Fruit fly (Drosophila melanogaster) whole organism, prepupa: ENCODE results near the gene Elo68beta.

Experiments
- Blimp-1 ChIP-seq: fragments of 200-800 bp; sonication (Bioruptor generic); optimal IDR thresholded peaks from 3 replicates; lab custom pipeline; 2017; ENCODE audit warnings: missing biosample characterization, missing genetic modification characterization, mild to moderate bottlenecking, moderate library complexity, missing genetic modification reagents
- CG11294 ChIP-seq: fragments of 200-800 bp; sonication (Bioruptor generic); IDR thresholded peaks from 2 replicates; pipeline ENCODE4 v1.3.6; 2022; ENCODE audit warnings: missing biosample characterization, missing genetic modification characterization
- CG11762 ChIP-seq: fragments of 200-800 bp; sonication (Bioruptor generic); optimal IDR thresholded peaks from 3 replicates; lab custom pipeline; 2016; ENCODE audit warnings: missing biosample characterization, missing genetic modification characterization; ENCODE audit not compliant: insufficient read depth
- CG11902 ChIP-seq: fragments of 200-800 bp; sonication (Bioruptor generic); optimal IDR thresholded peaks from 3 replicates; lab custom pipeline; 2016; ENCODE audit warnings: missing biosample characterization, missing genetic modification characterization
- CG1621 ChIP-seq: fragments of 200-800 bp; sonication (Bioruptor generic); optimal IDR thresholded peaks from 3 replicates; lab custom pipeline; 2018; ENCODE audit warnings: missing biosample characterization, mild to moderate bottlenecking, missing genetic modification characterization
- CG16779 ChIP-seq: fragments of 200-800 bp; sonication (Bioruptor generic); optimal IDR thresholded peaks from 3 replicates; lab custom pipeline; 2017; ENCODE audit warnings: missing biosample characterization, mild to moderate bottlenecking, missing genetic modification characterization
- CG31627 ChIP-seq: fragments of 200-800 bp; sonication (Bioruptor generic); optimal IDR thresholded peaks from 3 replicates; lab custom pipeline; 2016; ENCODE audit warnings: missing biosample characterization, missing genetic modification characterization
- CG32006 ChIP-seq: fragments of 200-800 bp; sonication (Bioruptor generic); optimal IDR thresholded peaks from 3 replicates; lab custom pipeline; 2017; ENCODE audit warnings: missing biosample characterization, mild to moderate bottlenecking, missing genetic modification characterization
- CG34406 ChIP-seq: fragments of 200-800 bp; sonication (Bioruptor generic); optimal IDR thresholded peaks from 3 replicates; lab custom pipeline; 2016; ENCODE audit warnings: missing biosample characterization, missing genetic modification characterization
- CG3919 ChIP-seq: fragments of 200-800 bp; sonication (Bioruptor generic); optimal IDR thresholded peaks from 3 replicates; lab custom pipeline; 2016; ENCODE audit warnings: missing biosample characterization, missing genetic modification characterization
- CG4318 ChIP-seq: fragments of 200-800 bp; sonication (Bioruptor generic); optimal IDR thresholded peaks from 3 replicates; lab custom pipeline; 2017; ENCODE audit warnings: missing biosample characterization, mild to moderate bottlenecking, missing genetic modification characterization
- CG6276 ChIP-seq: fragments of 200-800 bp; sonication (Bioruptor generic); optimal IDR thresholded peaks from 2 replicates; lab custom pipeline; 2017; ENCODE audit warnings: missing biosample characterization, mild to moderate bottlenecking, missing genetic modification characterization
- CG6792 ChIP-seq: fragments of 200-800 bp; sonication (Bioruptor generic); optimal IDR thresholded peaks from 3 replicates; lab custom pipeline; 2016; ENCODE audit warnings: missing biosample characterization, missing genetic modification characterization
- CG6808 ChIP-seq: fragments of 200-800 bp; sonication (Bioruptor generic); optimal IDR thresholded peaks from 3 replicates; lab custom pipeline; 2017; ENCODE audit warnings: missing biosample characterization, missing genetic modification characterization, mild to moderate bottlenecking, moderate library complexity, missing genetic modification reagents
- CG6854 ChIP-seq: fragments of 200-800 bp; sonication (Bioruptor generic); optimal IDR thresholded peaks from 2 replicates; lab custom pipeline; 2017; ENCODE audit warnings: missing biosample characterization, mild to moderate bottlenecking, missing genetic modification characterization
- CG7368 ChIP-seq: fragments of 200-800 bp; sonication (Bioruptor generic); optimal IDR thresholded peaks from 3 replicates; lab custom pipeline; 2016; ENCODE audit warnings: missing biosample characterization, missing genetic modification characterization
- CG8319 ChIP-seq: fragments of 200-800 bp; sonication (Bioruptor generic); optimal IDR thresholded peaks from 3 replicates; lab custom pipeline; 2016; ENCODE audit warnings: missing biosample characterization, missing genetic modification characterization
- CG9139 ChIP-seq: fragments of 200-800 bp; sonication (Bioruptor generic); optimal IDR thresholded peaks from 3 replicates; lab custom pipeline; 2017; ENCODE audit warnings: missing biosample characterization, mild to moderate bottlenecking, missing genetic modification characterization
- Eip78C ChIP-seq: fragments of 200-800 bp; sonication (Bioruptor generic); peaks from one replicate; lab custom pipeline; 2016; ENCODE audit warnings: missing biosample characterization, missing genetic modification characterization
- Ets21C ChIP-seq: fragments of 200-800 bp; sonication (Bioruptor generic); optimal IDR thresholded peaks from 3 replicates; lab custom pipeline; 2016; ENCODE audit warnings: missing biosample characterization, missing genetic modification characterization
- Ets96B ChIP-seq: fragments of 200-800 bp; optimal IDR thresholded peaks from 2 replicates; lab custom pipeline; 2019; ENCODE audit warnings: missing biosample characterization, mild to moderate bottlenecking, missing genetic modification characterization, moderate library complexity
- Hr38 ChIP-seq: sonication (Bioruptor generic); optimal IDR thresholded peaks from 2 replicates; lab custom pipeline; 2016; ENCODE audit warnings: missing biosample characterization, missing genetic modification characterization
- Hr39 ChIP-seq: fragments of 200-800 bp; sonication (Bioruptor generic); optimal IDR thresholded peaks from 2 replicates; lab custom pipeline; 2016; ENCODE audit warnings: missing biosample characterization, missing genetic modification characterization
- Hr4 ChIP-seq: fragments of 200-800 bp; sonication (Bioruptor generic); optimal IDR thresholded peaks from 3 replicates; lab custom pipeline; 2016; ENCODE audit warnings: missing biosample characterization, missing genetic modification characterization
- Lpt ChIP-seq: fragments of 200-800 bp; sonication (Bioruptor generic); optimal IDR thresholded peaks from 3 replicates; lab custom pipeline; 2016; ENCODE audit warnings: missing biosample characterization, missing genetic modification characterization
- Met ChIP-seq: fragments of 200-800 bp; sonication (Bioruptor generic); optimal IDR thresholded peaks from 3 replicates; lab custom pipeline; 2016; ENCODE audit warnings: missing biosample characterization, missing genetic modification characterization
- OdsH ChIP-seq: fragments of 200-800 bp; sonication (Bioruptor generic); optimal IDR thresholded peaks from 3 replicates; lab custom pipeline; 2016; ENCODE audit warnings: missing biosample characterization, missing genetic modification characterization
- Smox ChIP-seq: fragments of 200-800 bp; sonication (Bioruptor generic); optimal IDR thresholded peaks from 3 replicates; lab custom pipeline; 2016; ENCODE audit warnings: missing biosample characterization, missing genetic modification characterization
- Sox102F ChIP-seq: fragments of 200-800 bp; sonication (Bioruptor generic); optimal IDR thresholded peaks from 2 replicates; lab custom pipeline; 2016; ENCODE audit warnings: missing biosample characterization, mild to moderate bottlenecking, missing genetic modification characterization
- Sox14 ChIP-seq: fragments of 200-800 bp; sonication (Bioruptor generic); optimal IDR thresholded peaks from 3 replicates; lab custom pipeline; 2016; ENCODE audit warnings: missing biosample characterization, missing genetic modification characterization
- achi ChIP-seq: fragments of 200-800 bp; sonication (Bioruptor generic); optimal IDR thresholded peaks from 3 replicates; lab custom pipeline; 2016; ENCODE audit warnings: missing biosample characterization, missing genetic modification characterization
- acj6 ChIP-seq: fragments of 200-800 bp; sonication (Bioruptor generic); optimal IDR thresholded peaks from 3 replicates; lab custom pipeline; 2016; ENCODE audit warnings: missing biosample characterization, missing genetic modification characterization
- dac ChIP-seq: fragments of 200-800 bp; sonication (Bioruptor generic); optimal IDR thresholded peaks from 2 replicates; lab custom pipeline; 2017; ENCODE audit warnings: missing biosample characterization, mild to moderate bottlenecking, missing genetic modification characterization
- eg ChIP-seq: fragments of 200-800 bp; sonication (Bioruptor generic); IDR thresholded peaks from 3 replicates; pipeline ENCODE4 v1.3.6; 2022; ENCODE audit warnings: missing biosample characterization, missing genetic modification characterization
- esn ChIP-seq: fragments of 200-800 bp; sonication (Bioruptor generic); optimal IDR thresholded peaks from 2 replicates; lab custom pipeline; 2016; ENCODE audit warnings: missing biosample characterization, mild to moderate bottlenecking, missing genetic modification characterization, moderate library complexity
- fd59A ChIP-seq: fragments of 200-800 bp; sonication (Bioruptor generic); optimal IDR thresholded peaks from 2 replicates; lab custom pipeline; 2017; ENCODE audit warnings: missing biosample characterization, mild to moderate bottlenecking, missing genetic modification characterization, missing genetic modification reagents
- fd85E ChIP-seq: fragments of 200-800 bp; sonication (Bioruptor generic); optimal IDR thresholded peaks from 3 replicates; lab custom pipeline; 2016; ENCODE audit warnings: missing biosample characterization, missing genetic modification characterization
- fkh ChIP-seq: fragments of 200-800 bp; sonication (Bioruptor generic); optimal IDR thresholded peaks from 3 replicates; lab custom pipeline; 2017; ENCODE audit warnings: missing biosample characterization, mild to moderate bottlenecking, missing genetic modification characterization, moderate library complexity
- net ChIP-seq: fragments of 200-800 bp; sonication (Bioruptor generic); optimal IDR thresholded peaks from 3 replicates; lab custom pipeline; 2016; ENCODE audit warnings: missing biosample characterization, missing genetic modification characterization
- salr ChIP-seq, 2 experiments: fragments of 200-800 bp; sonication (Bioruptor generic); optimal IDR thresholded peaks; 3 replicates each; lab custom pipeline; 2016 to 2018; ENCODE audit warnings: missing biosample characterization in 2 of 2, missing genetic modification characterization in 2 of 2, mild to moderate bottlenecking in 1 of 2
- spab ChIP-seq: fragments of 200-800 bp; sonication (Bioruptor generic); optimal IDR thresholded peaks from 2 replicates; lab custom pipeline; 2017; ENCODE audit warnings: missing biosample characterization, mild to moderate bottlenecking, missing genetic modification characterization, missing genetic modification reagents
- ss ChIP-seq, 2 experiments: fragments of 200-800 bp; sonication (Bioruptor generic); optimal IDR thresholded peaks; 2 replicates in 1 of 2; 3 replicates in 1 of 2; lab custom pipeline; 2017 to 2018; ENCODE audit warnings: mild to moderate bottlenecking in 2 of 2, missing biosample characterization in 2 of 2, missing genetic modification characterization in 2 of 2, moderate library complexity in 1 of 2
- svp ChIP-seq: fragments of 200-800 bp; sonication (Bioruptor generic); peaks from one replicate; lab custom pipeline; 2016; ENCODE audit warnings: missing biosample characterization, missing genetic modification characterization
- topi ChIP-seq: fragments of 200-800 bp; sonication (Bioruptor generic); optimal IDR thresholded peaks from 3 replicates; lab custom pipeline; 2016; ENCODE audit warnings: missing biosample characterization, missing genetic modification characterization
- vri ChIP-seq: fragments of 200-800 bp; sonication (Bioruptor generic); optimal IDR thresholded peaks from 3 replicates; lab custom pipeline; 2016; ENCODE audit warnings: missing biosample characterization, mild to moderate bottlenecking, missing genetic modification characterization

Gene Elo68beta

dm6 chr3L:11091943-11092609, 9.4 kb downstream of the Elo68beta start (continued):
- TF ChIP-seq spab (GFP tag; lab: Kevin White, UChicago) (peak; percentile 35), OdsH (GFP tag; lab: Kevin White, UChicago) (peak; percentile 67), Smox (peak; percentile 59), vri (GFP tag; lab: Kevin White, UChicago) (peak; percentile 95), Hr39 (GFP tag; lab: Kevin White, UChicago) (peak; percentile 59), CG11294 (GFP tag; lab: Robert Waterston, UW) (0 out of 2 replicates have a peak, but pooled peaks have one; percentile 9), ss (GFP tag; optimal IDR thresholded peaks at IDR 0.05; lab: Kevin White, UChicago) (peak; percentile 21 to 52), Ets96B (tag; lab: Kevin White, UChicago) (no peak), CG16779 (tag; lab: Kevin White, UChicago) (peak; percentile 19), fkh (GFP tag; lab: Kevin White, UChicago) (peak; percentile 42), Hr4 (peak; percentile 7), dac (GFP tag; lab: Kevin White, UChicago) (no peak), achi (peak; percentile 54), CG7368 (GFP tag; lab: Kevin White, UChicago) (peak; percentile 54), CG6792 (GFP tag; lab: Kevin White, UChicago) (peak; percentile 56), CG3919 (peak; percentile 79), CG11762 (GFP tag; lab: Kevin White, UChicago) (peak; percentile 21), CG9139 (peak; percentile 48), fd59A (GFP tag; lab: Kevin White, UChicago) (no peak), net (peak; percentile 45), CG34406 (GFP tag; lab: Kevin White, UChicago) (peak; percentile 21), CG6808 (peak; percentile 51), acj6 (GFP tag; lab: Kevin White, UChicago) (peak; percentile 57), Eip78C (GFP tag; lab: Kevin White, UChicago) (peak; percentile 84), Ets21C (GFP tag; lab: Kevin White, UChicago) (peak; percentile 42), CG32006 (peak; percentile 37), esn (GFP tag; lab: Kevin White, UChicago) (peak; percentile 74), Blimp-1 (GFP tag; lab: Kevin White, UChicago) (peak; percentile 15), Sox102F (GFP tag; lab: Kevin White, UChicago) (peak; percentile 56), salr (GFP tag; optimal IDR thresholded peaks at IDR 0.05; lab: Kevin White, UChicago) (peak; percentile 7 to 28), CG1621 (tag; lab: Kevin White, UChicago) (peak; percentile 21), CG8319 (GFP tag; lab: Kevin White, UChicago) (peak; percentile 59)

dm6 chr3L:11089805-11090440, 11.6 kb downstream of the Elo68beta start:
- TF ChIP-seq CG4318 (peak; percentile 77), topi (GFP tag; lab: Kevin White, UChicago) (peak; percentile 75), CG3919 (peak; percentile 55), Hr39 (GFP tag; lab: Kevin White, UChicago) (peak; percentile 62), Hr4 (peak; percentile 88), net (peak; percentile 84), dac (GFP tag; lab: Kevin White, UChicago) (peak; percentile 53), CG11294 (GFP tag; lab: Robert Waterston, UW) (no peak; the same call in 1 of the 2 replicates), CG8319 (GFP tag; lab: Kevin White, UChicago) (no peak), CG34406 (GFP tag; lab: Kevin White, UChicago) (peak; percentile 69), achi (peak; percentile 77), svp (peak; percentile 88), CG31627 (GFP tag; lab: Kevin White, UChicago) (peak; percentile 54), CG11902 (GFP tag; lab: Kevin White, UChicago) (no peak), fkh (GFP tag; lab: Kevin White, UChicago) (peak; percentile 92), esn (GFP tag; lab: Kevin White, UChicago) (peak; percentile 81), CG6792 (GFP tag; lab: Kevin White, UChicago) (peak; percentile 50), ss (GFP tag; optimal IDR thresholded peaks at IDR 0.05; lab: Kevin White, UChicago) (peak; percentile 28 to 57), Met (GFP tag; lab: Kevin White, UChicago) (peak; percentile 78), fd85E (no peak), CG6276 (GFP tag; lab: Kevin White, UChicago) (peak; percentile 74), Hr38 (GFP tag; lab: Kevin White, UChicago) (no peak), CG6854 (no peak), Ets21C (GFP tag; lab: Kevin White, UChicago) (peak; percentile 56), Sox14 (GFP tag; lab: Kevin White, UChicago) (peak; percentile 69), CG11762 (GFP tag; lab: Kevin White, UChicago) (peak; percentile 50), eg (GFP tag; lab: Robert Waterston, UW) (peak; percentile 67), CG6808 (no peak), Lpt (GFP tag; lab: Kevin White, UChicago) (peak; percentile 71)
